Worm (Caenorhabditis elegans) whole organism, L4/young adult: Measurements from ENCODE around the gene K01B6.4.

Source experiments
- W03F9.2 ChIP-seq: fragments of 150-350 bp; optimal IDR thresholded peaks from 2 replicates; lab custom pipeline; 2014; ENCODE audit warnings: missing biosample characterization, missing genetic modification characterization
- him-1 ChIP-seq: sonication (generic microtip); optimal IDR thresholded peaks from 2 replicates; lab custom pipeline; 2016; ENCODE audit warnings: missing genotype, missing genetic modification reagents, missing genetic modification characterization, missing compliant biosample characterization

DNA sequence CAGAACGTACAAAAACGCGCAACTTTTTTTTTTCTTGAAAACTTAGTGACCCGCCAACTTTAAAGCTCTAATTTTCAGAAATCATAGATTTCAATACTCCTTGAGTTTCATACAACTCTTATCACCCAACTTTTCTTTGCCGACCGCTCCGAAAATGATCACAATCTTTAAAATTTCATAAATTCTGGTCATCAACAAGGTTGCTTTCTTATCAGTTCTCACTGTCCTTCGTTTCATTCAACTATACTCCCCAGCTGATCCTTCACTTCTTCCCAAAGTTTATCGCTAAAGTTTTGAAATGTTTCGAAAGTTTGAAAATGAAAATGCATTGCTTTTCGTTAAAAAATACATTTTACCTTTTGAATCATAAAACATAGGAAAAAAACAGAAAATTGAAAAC is 41.4 kb downstream of the K01B6.4 start:
- TF ChIP-seq him-1 (tag; lab: Kevin White, UChicago) (no peak), W03F9.2 (tag; lab: Kevin White, UChicago) (no peak)
